Worm (Caenorhabditis elegans) whole organism, midembryonic: ENCODE results near the gene pdhk-2.

Experiments
- T22C8.4 ChIP-seq: fragments of 200-800 bp; sonication (Bioruptor generic); IDR thresholded peaks from 2 replicates; pipeline ENCODE4 v1.3.6; 2022; ENCODE audit warnings: missing genetic modification characterization, missing compliant biosample characterization
- cog-1 ChIP-seq: sonication (generic microtip); optimal IDR thresholded peaks from 2 replicates; lab custom pipeline; 2016; ENCODE audit warnings: missing genetic modification characterization, missing compliant biosample characterization
- flt-1 ChIP-seq: fragments of 200-800 bp; sonication (Bioruptor generic); IDR thresholded peaks from 2 replicates; pipeline ENCODE4 v1.3.6; 2022; ENCODE audit warnings: missing genetic modification characterization, missing compliant biosample characterization
- klf-2 ChIP-seq: fragments of 200-800 bp; sonication (Bioruptor generic); conservative IDR thresholded peaks from 2 replicates; pipeline ENCODE4 v1.3.6; 2022; ENCODE audit warnings: missing genetic modification reagents, missing genetic modification characterization, missing compliant biosample characterization
- med-1 ChIP-seq: sonication (generic microtip); optimal IDR thresholded peaks from 2 replicates; lab custom pipeline; 2017; ENCODE audit warnings: missing genetic modification characterization, mild to moderate bottlenecking, missing compliant biosample characterization, antibody characterized with exemption, missing genetic modification reagents; ENCODE audit not compliant: insufficient read depth
- ref-1 ChIP-seq: fragments of 200-800 bp; sonication (Bioruptor generic); conservative IDR thresholded peaks from 2 replicates; pipeline ENCODE4 v1.3.6; 2022; ENCODE audit warnings: missing genetic modification reagents, missing genetic modification characterization, missing compliant biosample characterization
- tab-1 ChIP-seq: fragments of 200-800 bp; sonication (Bioruptor generic); IDR thresholded peaks from 2 replicates; pipeline ENCODE4 v1.3.6; 2022; ENCODE audit warnings: missing genetic modification characterization, missing compliant biosample characterization
- ztf-23 ChIP-seq: fragments of 200-800 bp; sonication (Bioruptor generic); IDR thresholded peaks from 2 replicates; pipeline ENCODE4 v1.3.6; 2022; ENCODE audit warnings: missing genetic modification reagents, missing genetic modification characterization, missing compliant biosample characterization
- ztf-29 ChIP-seq: fragments of 200-800 bp; sonication (Bioruptor generic); IDR thresholded peaks from 2 replicates; pipeline ENCODE4 v1.3.6; 2022; ENCODE audit warnings: missing genetic modification reagents, missing genetic modification characterization, missing compliant biosample characterization

The pdhk-2 gene

ce11 chrIII:8767292-8767829 is 26.1 kb upstream of the pdhk-2 start, which contains the start of gene mig-22:
Gene mig-22 (minus strand): TSS chrIII:8767342.
- TF ChIP-seq flt-1 (no peak), cog-1 (tag; lab: Kevin White, UChicago) (no peak), ztf-23 (GFP tag; lab: Robert Waterston, UW) (no peak), ztf-29 (no peak), med-1 (GFP tag; lab: Kevin White, UChicago) (no peak), klf-2 (GFP tag; lab: Robert Waterston, UW) (no peak), ref-1 (GFP tag; lab: Robert Waterston, UW) (no peak), tab-1 (GFP tag; lab: Robert Waterston, UW) (no peak), T22C8.4 (GFP tag; lab: Robert Waterston, UW) (no peak)

- no peak for TF ChIP-seq cog-1 (tag; lab: Kevin White, UChicago)
- TF ChIP-seq T22C8.4 (GFP tag; lab: Robert Waterston, UW): no peak
- TF ChIP-seq med-1 (GFP tag; lab: Kevin White, UChicago): no peak
- no peak for TF ChIP-seq ztf-23 (GFP tag; lab: Robert Waterston, UW)
- TF ChIP-seq flt-1: no peak
- no peak for TF ChIP-seq ztf-29
- no peak for TF ChIP-seq ref-1 (GFP tag; lab: Robert Waterston, UW)
- TF ChIP-seq tab-1 (GFP tag; lab: Robert Waterston, UW): no peak
- TF ChIP-seq klf-2 (GFP tag; lab: Robert Waterston, UW): no peak
These were observed 25.3 kb upstream of the pdhk-2 start for ce11 chrIII:8766467-8766866.

ce11 chrIII:8765030-8765429 is 23.8 kb upstream of the pdhk-2 start:
- TF ChIP-seq cog-1 (tag; lab: Kevin White, UChicago): no peak
- TF ChIP-seq ztf-23 (GFP tag; lab: Robert Waterston, UW): no peak
- no peak for TF ChIP-seq ztf-29
- no peak for TF ChIP-seq klf-2 (GFP tag; lab: Robert Waterston, UW)
- TF ChIP-seq ref-1 (GFP tag; lab: Robert Waterston, UW): no peak
- no peak for TF ChIP-seq med-1 (GFP tag; lab: Kevin White, UChicago)
- no peak for TF ChIP-seq tab-1 (GFP tag; lab: Robert Waterston, UW)
- no peak for TF ChIP-seq T22C8.4 (GFP tag; lab: Robert Waterston, UW)
- TF ChIP-seq flt-1: no peak

- TF ChIP-seq med-1 (GFP tag; lab: Kevin White, UChicago): no peak
- TF ChIP-seq ztf-29: no peak
These were observed 21.9 kb upstream of the pdhk-2 start for ce11 chrIII:8763111-8763510.

ce11 chrIII:8762016-8762415 is 20.8 kb upstream of the pdhk-2 start:
- TF ChIP-seq flt-1 (no peak), tab-1 (GFP tag; lab: Robert Waterston, UW) (no peak), cog-1 (tag; lab: Kevin White, UChicago) (no peak), ztf-23 (GFP tag; lab: Robert Waterston, UW) (no peak), med-1 (GFP tag; lab: Kevin White, UChicago) (no peak), ztf-29 (no peak), ref-1 (GFP tag; lab: Robert Waterston, UW) (no peak), T22C8.4 (GFP tag; lab: Robert Waterston, UW) (no peak), klf-2 (GFP tag; lab: Robert Waterston, UW) (no peak)

- TF ChIP-seq tab-1 (GFP tag; lab: Robert Waterston, UW) (no peak), klf-2 (GFP tag; lab: Robert Waterston, UW) (no peak), ztf-23 (GFP tag; lab: Robert Waterston, UW) (no peak), med-1 (GFP tag; lab: Kevin White, UChicago) (no peak), ztf-29 (no peak), cog-1 (tag; lab: Kevin White, UChicago) (no peak), flt-1 (no peak), ref-1 (GFP tag; lab: Robert Waterston, UW) (no peak), T22C8.4 (GFP tag; lab: Robert Waterston, UW) (no peak)
These were observed 19.9 kb upstream of the pdhk-2 start, which contains the start of gene aak-1 for ce11 chrIII:8761040-8761654. Gene aak-1 (minus strand): TSS chrIII:8761090.

- TF ChIP-seq ztf-29 (no peak), cog-1 (tag; lab: Kevin White, UChicago) (no peak), klf-2 (GFP tag; lab: Robert Waterston, UW) (no peak), ref-1 (GFP tag; lab: Robert Waterston, UW) (no peak), ztf-23 (GFP tag; lab: Robert Waterston, UW) (no peak), T22C8.4 (GFP tag; lab: Robert Waterston, UW) (no peak), med-1 (GFP tag; lab: Kevin White, UChicago) (no peak), tab-1 (GFP tag; lab: Robert Waterston, UW) (no peak), flt-1 (no peak)
These were observed 13.5 kb upstream of the pdhk-2 start, which contains the start of gene tomm-70 for ce11 chrIII:8754682-8755081. Gene tomm-70 (minus strand): TSS chrIII:8754750.

ce11 chrIII:8750606-8751005 is 9.4 kb upstream of the pdhk-2 start, which contains the start of gene ugtp-1:
Gene ugtp-1 (minus strand): TSS chrIII:8750706.
- no peak for TF ChIP-seq T22C8.4 (GFP tag; lab: Robert Waterston, UW)
- TF ChIP-seq ref-1 (GFP tag; lab: Robert Waterston, UW): no peak
- no peak for TF ChIP-seq klf-2 (GFP tag; lab: Robert Waterston, UW)
- no peak for TF ChIP-seq ztf-23 (GFP tag; lab: Robert Waterston, UW)
- TF ChIP-seq med-1 (GFP tag; lab: Kevin White, UChicago): no peak
- TF ChIP-seq tab-1 (GFP tag; lab: Robert Waterston, UW): no peak
- no peak for TF ChIP-seq ztf-29
- no peak for TF ChIP-seq cog-1 (tag; lab: Kevin White, UChicago)
- no peak for TF ChIP-seq flt-1

ce11 chrIII:8749487-8749886 is 8.3 kb upstream of the pdhk-2 start, which contains the start of gene sma-2:
Gene sma-2 (plus strand): TSS chrIII:8749680.
- TF ChIP-seq flt-1 (no peak), T22C8.4 (GFP tag; lab: Robert Waterston, UW) (no peak), ztf-23 (GFP tag; lab: Robert Waterston, UW) (no peak), klf-2 (GFP tag; lab: Robert Waterston, UW) (no peak), med-1 (GFP tag; lab: Kevin White, UChicago) (no peak), ref-1 (GFP tag; lab: Robert Waterston, UW) (no peak), ztf-29 (no peak), tab-1 (GFP tag; lab: Robert Waterston, UW) (no peak), cog-1 (tag; lab: Kevin White, UChicago) (no peak)
